Worm (Caenorhabditis elegans): ENCODE data around the gene Y43F8B.15.

DNA sequence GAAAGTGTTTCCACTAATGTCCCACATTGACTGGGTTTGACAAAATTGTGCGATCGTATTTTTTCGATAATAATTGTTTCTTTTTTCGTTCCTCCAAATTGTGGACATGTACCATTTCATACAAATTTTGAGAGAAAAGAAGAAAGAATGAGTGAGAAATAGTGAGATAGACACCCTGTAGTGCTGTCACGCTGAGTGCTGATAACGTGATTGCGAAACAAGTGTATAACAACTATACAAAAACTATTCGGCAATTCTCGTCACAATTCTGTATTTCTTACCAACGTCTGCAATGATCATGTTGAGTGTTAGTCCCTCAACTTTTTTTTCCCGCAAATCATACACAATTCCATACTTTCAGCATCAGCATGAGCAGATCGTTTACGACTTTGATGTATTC is 25.6 kb downstream of the Y43F8B.15 start, which contains the start of gene C25F9.14:
- TF ChIP-seq dve-1 (tag; optimal IDR thresholded peaks at IDR 0.05) (no peak), hlh-13 (GFP tag; optimal IDR thresholded peaks at IDR 0.05) (no peak), ceh-22 (tag; optimal IDR thresholded peaks at IDR 0.05) (no peak), pha-4 (tag; optimal IDR thresholded peaks at IDR 0.05) (no peak), tbx-2 (tag; optimal IDR thresholded peaks at IDR 0.05) (no peak), T23F11.4 (GFP tag; optimal IDR thresholded peaks at IDR 0.05) (no peak), ets-4 (tag; optimal IDR thresholded peaks at IDR 0.05) (no peak), che-1 (tag; optimal IDR thresholded peaks at IDR 0.05) (no peak), nhr-232 (tag; optimal IDR thresholded peaks at IDR 0.05) (no peak), nfya-1 (tag; optimal IDR thresholded peaks at IDR 0.05) (no peak), C38D4.7 (GFP tag; optimal IDR thresholded peaks at IDR 0.05) (no peak)
